In genomic region chrV:20088340-20088739, ce11 we compare ENCODE assay signal across 3 worm cellular contexts.
TF ChIP-seq lines count a peak whose summit lies in the region.
"Not testable (repeated sequence)": the region's sequence is repeated elsewhere in the genome, so short reads cannot be mapped to it uniquely, and the experiment has no call there.

No protein-coding gene starts in this region.

TF ChIP-seq in whole organism, L1 larva, 84 proteins besides CTCF, POLR2A, EP300 and RAD21:
- TF ChIP-seq rnt-1 (tag; optimal IDR thresholded peaks at IDR 0.05; lab: Kevin White, UChicago) = peak; percentile 35

TF ChIP-seq in whole organism, L4 larva, 104 proteins besides CTCF, POLR2A, EP300 and RAD21:
- 0 out of 2 replicates have a peak, but pooled peaks have one; percentile 48 for TF ChIP-seq F44E2.7 (GFP tag; IDR thresholded peaks at IDR 0.05; lab: Robert Waterston, UW)
- TF ChIP-seq F49E8.2 (tag; optimal IDR thresholded peaks at IDR 0.05; lab: Kevin White, UChicago; ENCODE audit: borderline replicate concordance) = peak; percentile 63
- peak; percentile 57; the same call in 1 of the 2 replicates for TF ChIP-seq arid-1 (GFP tag; conservative IDR thresholded peaks at IDR 0.05; lab: Robert Waterston, UW)
- TF ChIP-seq ama-1 (optimal IDR thresholded peaks at IDR 0.05; lab: Kevin White, UChicago) = peak; percentile 27
- TF ChIP-seq snpc-1.2 (GFP tag; IDR thresholded peaks at IDR 0.05; lab: Robert Waterston, UW) = 0 out of 2 replicates have a peak, but pooled peaks have one; percentile 26
- peak; percentile 66; the same call in 1 of the 2 replicates for TF ChIP-seq Y48G9A.11 (GFP tag; IDR thresholded peaks at IDR 0.05; lab: Robert Waterston, UW)
- TF ChIP-seq unc-130 (GFP tag; optimal IDR thresholded peaks at IDR 0.05; lab: Kevin White, UChicago) = peak; percentile 47

TF ChIP-seq in whole organism, young adult, 124 proteins besides CTCF, POLR2A, EP300 and RAD21:
- TF ChIP-seq snpc-1.1 (tag; optimal IDR thresholded peaks at IDR 0.05; lab: Kevin White, UChicago; ENCODE audit: insufficient read depth) (peak; percentile 91), pbrm-1 (GFP tag; IDR thresholded peaks at IDR 0.05; lab: Robert Waterston, UW) (peak; percentile 93), ztf-28 (GFP tag; IDR thresholded peaks at IDR 0.05; lab: Robert Waterston, UW) (peak; percentile 60; the same call in 1 of the 2 replicates), bed-2 (GFP tag; IDR thresholded peaks at IDR 0.05; lab: Robert Waterston, UW) (0 out of 2 replicates have a peak, but pooled peaks have one; percentile 8), snpc-3.4 (tag; optimal IDR thresholded peaks at IDR 0.05; lab: Kevin White, UChicago) (peak; percentile 50), attf-3 (GFP tag; conservative IDR thresholded peaks at IDR 0.05; lab: Robert Waterston, UW) (peak; percentile 44; the same call in 1 of the 2 replicates), nfyb-1 (GFP tag; IDR thresholded peaks at IDR 0.05; lab: Robert Waterston, UW) (0 out of 2 replicates have a peak, but pooled peaks have one; percentile 32), D2030.7 (GFP tag; IDR thresholded peaks at IDR 0.05; lab: Robert Waterston, UW) (peak; percentile 99), B0336.3 (GFP tag; IDR thresholded peaks at IDR 0.05; lab: Robert Waterston, UW) (peak; percentile 55; the same call in 1 of the 2 replicates), dox-1 (GFP tag; IDR thresholded peaks at IDR 0.05; lab: Robert Waterston, UW) (peak; percentile 88), ceh-100 (GFP tag; IDR thresholded peaks at IDR 0.05; lab: Robert Waterston, UW) (peak; percentile 47), cebp-1 (tag; optimal IDR thresholded peaks at IDR 0.05; lab: Kevin White, UChicago) (peak; percentile 14), rcor-1 (GFP tag; IDR thresholded peaks at IDR 0.05; lab: Robert Waterston, UW) (peak; percentile 63), madf-6 (GFP tag; IDR thresholded peaks at IDR 0.05; lab: Robert Waterston, UW) (peak; percentile 78), hmg-1.2 (GFP tag; IDR thresholded peaks at IDR 0.05; lab: Robert Waterston, UW) (peak; percentile 77), lin-26 (GFP tag; IDR thresholded peaks at IDR 0.05; lab: Robert Waterston, UW) (peak; percentile 17; the same call in 1 of the 2 replicates), snpc-4 (GFP tag; optimal IDR thresholded peaks at IDR 0.05; lab: Kevin White, UChicago) (peak; percentile 88), snpc-4 (tag; optimal IDR thresholded peaks at IDR 0.05; lab: Kevin White, UChicago) (peak; percentile 56 to 95 (median 90)), Y53G8AR.9 (GFP tag; conservative IDR thresholded peaks at IDR 0.05; lab: Robert Waterston, UW) (peak; percentile 70; the same call in 1 of the 2 replicates), mcd-1 (GFP tag; IDR thresholded peaks at IDR 0.05; lab: Robert Waterston, UW) (peak; percentile 47; the same call in 1 of the 2 replicates), snpc-1.3 (tag; optimal IDR thresholded peaks at IDR 0.05; lab: Kevin White, UChicago; ENCODE audit: insufficient read depth) (peak; percentile 48), attf-6 (GFP tag; IDR thresholded peaks at IDR 0.05; lab: Robert Waterston, UW) (peak; percentile 84), tbp1 (GFP tag; optimal IDR thresholded peaks at IDR 0.05; lab: Kevin White, UChicago) (peak; percentile 66), F37B4.10 (GFP tag; IDR thresholded peaks at IDR 0.05; lab: Robert Waterston, UW) (0 out of 2 replicates have a peak, but pooled peaks have one; percentile 58), Y79H2A.3 (GFP tag; conservative IDR thresholded peaks at IDR 0.05; lab: Robert Waterston, UW) (0 out of 2 replicates have a peak, but pooled peaks have one; percentile 14), ekl-4 (GFP tag; IDR thresholded peaks at IDR 0.05; lab: Robert Waterston, UW) (peak; percentile 67; the same call in 1 of the 2 replicates), Y95B8A.8 (GFP tag; IDR thresholded peaks at IDR 0.05; lab: Robert Waterston, UW) (peak; percentile 72), F49E8.2 (tag; optimal IDR thresholded peaks at IDR 0.05; lab: Kevin White, UChicago; ENCODE audit: insufficient read depth) (peak; percentile 30), lsl-1 (GFP tag; optimal IDR thresholded peaks at IDR 0.05; lab: Kevin White, UChicago) (peak; percentile 49)
- TF ChIP-seq cebp-1 (GFP tag; IDR thresholded peaks at IDR 0.05; lab: Robert Waterston, UW) = not testable (repeated sequence)
TF ChIP-seq in whole organism, young adult: peak in this region for 28; not testable (repeated sequence) for 96.
